Worm (Caenorhabditis elegans) whole organism, L1 larva: ENCODE data around the gene rpb-11.

Source experiments
- C04F5.9 ChIP-seq: sonication (generic microtip); optimal IDR thresholded peaks from 2 replicates; lab custom pipeline; 2016; ENCODE audit warnings: missing genetic modification characterization, missing compliant biosample characterization
- C16A3.4 ChIP-seq: fragments of 150-350 bp; optimal IDR thresholded peaks from 2 replicates; lab custom pipeline; 2014; ENCODE audit warnings: missing biosample characterization, missing genetic modification characterization
- C34B4.2 ChIP-seq: sonication (generic microtip); optimal IDR thresholded peaks from 2 replicates; lab custom pipeline; 2017; ENCODE audit warnings: mild to moderate bottlenecking, missing genetic modification characterization, missing compliant biosample characterization
- aha-1 ChIP-seq: fragments of 150-350 bp; optimal IDR thresholded peaks from 2 replicates; lab custom pipeline; 2014; ENCODE audit warnings: missing biosample characterization, missing genetic modification characterization
- alr-1 ChIP-seq: fragments of 200-800 bp; sonication (Bioruptor generic); optimal IDR thresholded peaks from 2 replicates; lab custom pipeline; 2018; ENCODE audit warnings: borderline replicate concordance, mild to moderate bottlenecking, missing genetic modification characterization, missing compliant biosample characterization
- aly-2 ChIP-seq: fragments of 150-350 bp; optimal IDR thresholded peaks from 2 replicates; lab custom pipeline; 2014; ENCODE audit warnings: missing biosample characterization, missing genetic modification characterization
- blmp-1 ChIP-seq: fragments of 150-350 bp; optimal IDR thresholded peaks from 2 replicates; lab custom pipeline; 2014; ENCODE audit warnings: missing biosample characterization, missing genetic modification characterization
- ceh-63 ChIP-seq: fragments of 200-800 bp; sonication (Bioruptor generic); optimal IDR thresholded peaks from 2 replicates; lab custom pipeline; 2018; ENCODE audit warnings: mild to moderate bottlenecking, missing genetic modification characterization, missing compliant biosample characterization
- ceh-82 ChIP-seq, 3 experiments: fragments of 150-350 bp in 1 of 3; sonication (generic microtip) in 2 of 3; optimal IDR thresholded peaks; 2 replicates each; lab custom pipeline; 2014 to 2017; ENCODE audit warnings: missing biosample characterization in 3 of 3, missing genetic modification characterization in 3 of 3
- ceh-88 ChIP-seq: fragments of 200-800 bp; sonication (Bioruptor generic); IDR thresholded peaks from 2 replicates; pipeline ENCODE4 v1.3.6; 2022; ENCODE audit warnings: missing genetic modification characterization, missing compliant biosample characterization
- ces-1 ChIP-seq: fragments of 150-350 bp; optimal IDR thresholded peaks from 2 replicates; lab custom pipeline; 2014; ENCODE audit warnings: missing biosample characterization, missing genetic modification reagents, missing genetic modification characterization
- egl-13 ChIP-seq: sonication (generic microtip); optimal IDR thresholded peaks from 2 replicates; lab custom pipeline; 2016; ENCODE audit warnings: missing genotype, missing genetic modification reagents, missing genetic modification characterization, missing compliant biosample characterization
- egl-27 ChIP-seq, 2 experiments: fragments of 150-350 bp in 1 of 2; sonication (generic microtip); optimal IDR thresholded peaks; 3 replicates each; lab custom pipeline; 2017 to 2018; ENCODE audit warnings: missing biosample characterization in 2 of 2, missing genetic modification characterization in 2 of 2, missing genetic modification reagents in 2 of 2
- ets-5 ChIP-seq: fragments of 200-800 bp; sonication (Bioruptor generic); IDR thresholded peaks from 2 replicates; pipeline ENCODE4 v1.3.6; 2022; ENCODE audit warnings: missing genetic modification characterization, missing compliant biosample characterization
- fkh-4 ChIP-seq: sonication (generic microtip); optimal IDR thresholded peaks from 2 replicates; lab custom pipeline; 2016; ENCODE audit warnings: missing compliant biosample characterization, missing genetic modification characterization, borderline replicate concordance
- fos-1 ChIP-seq: fragments of 150-350 bp; optimal IDR thresholded peaks from 2 replicates; lab custom pipeline; 2014; ENCODE audit warnings: missing biosample characterization, missing genetic modification characterization
- isw-1 ChIP-seq: fragments of 200-800 bp; sonication (Bioruptor generic); IDR thresholded peaks from 2 replicates; pipeline ENCODE4 v1.3.6; 2022; ENCODE audit warnings: missing genetic modification characterization, missing compliant biosample characterization
- lin-13 ChIP-seq: fragments of 150-350 bp; optimal IDR thresholded peaks from 2 replicates; lab custom pipeline; 2014; ENCODE audit warnings: missing biosample characterization, missing genetic modification reagents, missing genetic modification characterization
- lin-14 ChIP-seq: fragments of 200-800 bp; sonication (Bioruptor generic); optimal IDR thresholded peaks from 2 replicates; lab custom pipeline; 2018; ENCODE audit warnings: mild to moderate bottlenecking, missing genetic modification characterization, moderate library complexity, missing compliant biosample characterization
- lin-15B ChIP-seq: fragments of 150-350 bp; sonication (generic microtip); optimal IDR thresholded peaks from 3 replicates; lab custom pipeline; 2014; ENCODE audit warnings: missing biosample characterization, missing genetic modification characterization
- lin-39 ChIP-seq: fragments of 150-350 bp; optimal IDR thresholded peaks from 2 replicates; lab custom pipeline; 2014; ENCODE audit warnings: missing biosample characterization, missing genetic modification reagents, missing genetic modification characterization
- lsy-2 ChIP-seq, 2 experiments: fragments of 150-350 bp; optimal IDR thresholded peaks; 2 replicates each; lab custom pipeline; 2014; ENCODE audit warnings: missing biosample characterization in 2 of 2, missing genetic modification characterization in 2 of 2
- mdl-1 ChIP-seq, 2 experiments: fragments of 150-350 bp; optimal IDR thresholded peaks; 2 replicates each; lab custom pipeline; 2014 to 2017; ENCODE audit warnings: missing biosample characterization in 2 of 2, missing genetic modification characterization in 2 of 2, inconsistent platforms in 1 of 2
- mep-1 ChIP-seq: fragments of 150-350 bp; optimal IDR thresholded peaks from 2 replicates; lab custom pipeline; 2014; ENCODE audit warnings: missing biosample characterization, missing genetic modification characterization
- nhr-11 ChIP-seq: fragments of 150-350 bp; optimal IDR thresholded peaks from 2 replicates; lab custom pipeline; 2014; ENCODE audit warnings: missing biosample characterization, missing genetic modification characterization
- nhr-12 ChIP-seq: sonication (generic microtip); optimal IDR thresholded peaks from 2 replicates; lab custom pipeline; 2017; ENCODE audit warnings: missing biosample characterization, missing genetic modification characterization
- nhr-19 ChIP-seq: fragments of 200-800 bp; sonication (Bioruptor generic); conservative IDR thresholded peaks from 2 replicates; pipeline ENCODE4 v1.3.6; 2022; ENCODE audit warnings: missing genetic modification characterization, missing compliant biosample characterization
- nhr-20 ChIP-seq: sonication (generic microtip); optimal IDR thresholded peaks from 2 replicates; lab custom pipeline; 2016; ENCODE audit warnings: mild to moderate bottlenecking, missing genetic modification characterization, missing compliant biosample characterization
- nhr-237 ChIP-seq: fragments of 150-350 bp; optimal IDR thresholded peaks from 2 replicates; lab custom pipeline; 2014; ENCODE audit warnings: missing biosample characterization, missing genetic modification characterization
- nhr-28 ChIP-seq: fragments of 150-350 bp; optimal IDR thresholded peaks from 2 replicates; lab custom pipeline; 2014; ENCODE audit warnings: missing biosample characterization, missing genetic modification characterization
- nhr-47 ChIP-seq: sonication (generic microtip); optimal IDR thresholded peaks from 2 replicates; lab custom pipeline; 2016; ENCODE audit warnings: mild to moderate bottlenecking, missing genetic modification characterization, moderate library complexity, missing compliant biosample characterization
- nhr-71 ChIP-seq: sonication (generic microtip); optimal IDR thresholded peaks from 2 replicates; lab custom pipeline; 2016; ENCODE audit warnings: mild to moderate bottlenecking, missing genetic modification characterization, moderate library complexity, missing compliant biosample characterization
- nhr-77 ChIP-seq: fragments of 150-350 bp; optimal IDR thresholded peaks from 2 replicates; lab custom pipeline; 2014; ENCODE audit warnings: missing biosample characterization, missing genetic modification characterization
- nhr-84 ChIP-seq: sonication (generic microtip); optimal IDR thresholded peaks from 2 replicates; lab custom pipeline; 2017; ENCODE audit warnings: missing biosample characterization, missing genetic modification characterization
- nhr-90 ChIP-seq: sonication (generic microtip); optimal IDR thresholded peaks from 2 replicates; lab custom pipeline; 2016; ENCODE audit warnings: mild to moderate bottlenecking, missing genetic modification characterization, missing compliant biosample characterization; ENCODE audit not compliant: poor library complexity
- pag-3 ChIP-seq: sonication (generic microtip); optimal IDR thresholded peaks from 2 replicates; lab custom pipeline; 2017; ENCODE audit warnings: missing genetic modification characterization, mild to moderate bottlenecking, missing compliant biosample characterization, antibody characterized with exemption, borderline replicate concordance; ENCODE audit not compliant: insufficient read depth
- pax-3 ChIP-seq: fragments of 200-800 bp; sonication (Bioruptor generic); optimal IDR thresholded peaks from 2 replicates; lab custom pipeline; 2018; ENCODE audit warnings: mild to moderate bottlenecking, missing genetic modification characterization, moderate library complexity, missing compliant biosample characterization
- rnt-1 ChIP-seq: sonication (generic microtip); optimal IDR thresholded peaks from 2 replicates; lab custom pipeline; 2016; ENCODE audit warnings: mild to moderate bottlenecking, missing genetic modification characterization, moderate library complexity, missing compliant biosample characterization
- snpc-4 ChIP-seq: fragments of 150-350 bp; optimal IDR thresholded peaks from 2 replicates; lab custom pipeline; 2014; ENCODE audit warnings: missing biosample characterization, missing genetic modification characterization
- snu-23 ChIP-seq: sonication (generic microtip); optimal IDR thresholded peaks from 2 replicates; lab custom pipeline; 2016; ENCODE audit warnings: missing genetic modification characterization, missing compliant biosample characterization
- sox-4 ChIP-seq: sonication (generic microtip); optimal IDR thresholded peaks from 2 replicates; lab custom pipeline; 2016; ENCODE audit warnings: missing genetic modification characterization, missing compliant biosample characterization
- sup-37 ChIP-seq: fragments of 200-800 bp; sonication (Bioruptor generic); optimal IDR thresholded peaks from 2 replicates; lab custom pipeline; 2018; ENCODE audit warnings: mild to moderate bottlenecking, missing genetic modification characterization, missing compliant biosample characterization
- swsn-7 ChIP-seq: sonication (generic microtip); optimal IDR thresholded peaks from 2 replicates; lab custom pipeline; 2016; ENCODE audit warnings: missing genetic modification characterization, missing compliant biosample characterization
- tbx-2 ChIP-seq: sonication (generic microtip); optimal IDR thresholded peaks from 2 replicates; lab custom pipeline; 2016; ENCODE audit warnings: missing genetic modification characterization, missing compliant biosample characterization
- tlp-1 ChIP-seq: fragments of 150-350 bp; optimal IDR thresholded peaks from 2 replicates; lab custom pipeline; 2014; ENCODE audit warnings: missing biosample characterization, missing genetic modification characterization
- unc-130 ChIP-seq: fragments of 150-350 bp; optimal IDR thresholded peaks from 2 replicates; lab custom pipeline; 2017; ENCODE audit warnings: missing biosample characterization, missing genetic modification characterization, inconsistent platforms
- unc-30 ChIP-seq: sonication (generic microtip); optimal IDR thresholded peaks from 2 replicates; lab custom pipeline; 2017; ENCODE audit warnings: missing biosample characterization, missing genetic modification characterization
- unc-62 ChIP-seq: fragments of 150-350 bp; optimal IDR thresholded peaks from 2 replicates; lab custom pipeline; 2014; ENCODE audit warnings: missing biosample characterization, missing genetic modification reagents, missing genetic modification characterization
- unc-86 ChIP-seq: sonication (generic microtip); optimal IDR thresholded peaks from 2 replicates; lab custom pipeline; 2016; ENCODE audit warnings: missing genetic modification characterization, missing compliant biosample characterization
- unc-98 ChIP-seq: fragments of 200-800 bp; sonication (Bioruptor generic); IDR thresholded peaks from 2 replicates; pipeline ENCODE4 v1.3.6; 2022; ENCODE audit warnings: missing genetic modification characterization, missing compliant biosample characterization
- zag-1 ChIP-seq: fragments of 150-350 bp; optimal IDR thresholded peaks from 2 replicates; lab custom pipeline; 2014; ENCODE audit warnings: missing biosample characterization, missing genetic modification characterization
- zip-4 ChIP-seq: fragments of 200-800 bp; sonication (Bioruptor generic); optimal IDR thresholded peaks from 2 replicates; lab custom pipeline; 2018; ENCODE audit warnings: mild to moderate bottlenecking, missing genetic modification characterization, moderate library complexity, missing compliant biosample characterization
- ztf-11 ChIP-seq, 2 experiments: sonication (generic microtip); optimal IDR thresholded peaks; 2 replicates each; lab custom pipeline; 2016 to 2017; ENCODE audit warnings: missing genetic modification characterization in 2 of 2, missing biosample characterization in 1 of 2, missing compliant biosample characterization in 1 of 2

rpb-11 gene

DNA sequence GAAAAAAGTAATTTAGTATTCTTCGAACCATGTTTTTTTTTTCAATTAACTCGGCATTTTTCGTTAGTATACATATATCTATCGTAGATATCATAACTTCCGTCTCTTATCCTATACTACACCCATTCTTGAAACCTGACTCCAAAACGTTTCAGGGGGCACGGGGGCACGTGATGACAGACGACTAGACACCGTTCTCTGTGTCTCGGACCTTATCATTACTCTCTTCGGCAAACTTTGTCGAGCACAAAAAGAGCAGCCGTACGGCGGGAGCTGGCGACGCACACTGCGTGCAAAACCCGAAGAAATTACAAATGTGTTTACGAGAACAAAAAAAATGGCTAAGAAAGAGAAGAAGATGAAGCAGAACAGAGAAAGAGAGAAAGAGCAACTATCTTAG is 15.7 kb upstream of the rpb-11 start:
- TF ChIP-seq ztf-11 (tag; optimal IDR thresholded peaks at IDR 0.05; lab: Kevin White, UChicago) (no peak), C34B4.2 (no peak), nhr-77 (tag; lab: Kevin White, UChicago) (peak; percentile 92), ces-1 (GFP tag; lab: Kevin White, UChicago) (peak; percentile 75), mdl-1 (tag; optimal IDR thresholded peaks at IDR 0.05; lab: Kevin White, UChicago) (peak; percentile 58 to 83), nhr-71 (tag; lab: Kevin White, UChicago) (peak; percentile 96), pag-3 (tag; lab: Kevin White, UChicago) (peak; percentile 2), aly-2 (tag; lab: Kevin White, UChicago) (no peak), nhr-28 (tag; lab: Kevin White, UChicago) (no peak), lin-13 (GFP tag; lab: Kevin White, UChicago) (peak; percentile 12), zip-4 (GFP tag; lab: Kevin White, UChicago) (no peak), fkh-4 (tag; lab: Kevin White, UChicago) (no peak), nhr-11 (tag; lab: Kevin White, UChicago) (peak; percentile 79), snu-23 (GFP tag; lab: Kevin White, UChicago) (peak; percentile 70), C04F5.9 (tag; lab: Kevin White, UChicago) (no peak), nhr-237 (tag; lab: Kevin White, UChicago) (no peak), egl-13 (tag; lab: Kevin White, UChicago) (peak; percentile 60), nhr-12 (tag; lab: Kevin White, UChicago) (no peak), nhr-20 (tag; lab: Kevin White, UChicago) (peak; percentile 89), lsy-2 (tag; optimal IDR thresholded peaks at IDR 0.05; lab: Kevin White, UChicago) (peak; percentile 47 to 82), swsn-7 (tag; lab: Kevin White, UChicago) (peak; percentile 78), lin-14 (GFP tag; lab: Kevin White, UChicago) (peak; percentile 95), blmp-1 (tag; lab: Kevin White, UChicago) (no peak), unc-98 (GFP tag; lab: Robert Waterston, UW) (no peak), ceh-63 (GFP tag; lab: Kevin White, UChicago) (no peak), ceh-88 (peak; percentile 34; the same call in 1 of the 2 replicates), sox-4 (tag; lab: Kevin White, UChicago) (peak; percentile 62), lin-15B (tag; lab: Kevin White, UChicago) (peak; percentile 26), lin-39 (no peak), ets-5 (no peak), rnt-1 (tag; lab: Kevin White, UChicago) (peak; percentile 69), nhr-90 (tag; lab: Kevin White, UChicago) (peak; percentile 52), fos-1 (tag; lab: Kevin White, UChicago) (peak; percentile 54), pax-3 (tag; lab: Kevin White, UChicago) (peak; percentile 75), nhr-84 (tag; lab: Kevin White, UChicago) (no peak), isw-1 (0 out of 2 replicates have a peak, but pooled peaks have one; percentile 18), unc-62 (no peak), snpc-4 (tag; lab: Kevin White, UChicago) (peak; percentile 36), unc-30 (no peak), tlp-1 (tag; lab: Kevin White, UChicago) (no peak), aha-1 (tag; lab: Kevin White, UChicago) (no peak), nhr-19 (GFP tag; lab: Robert Waterston, UW) (peak; percentile 76), C16A3.4 (tag; lab: Kevin White, UChicago) (peak; percentile 29), alr-1 (tag; lab: Kevin White, UChicago) (no peak), mep-1 (tag; lab: Kevin White, UChicago) (peak; percentile 68), unc-130 (tag; lab: Kevin White, UChicago) (peak; percentile 68), sup-37 (GFP tag; lab: Kevin White, UChicago) (no peak), nhr-47 (tag; lab: Kevin White, UChicago) (peak; percentile 85), ceh-82 (tag; optimal IDR thresholded peaks at IDR 0.05; lab: Kevin White, UChicago) (peak in 2 of 3 experiments; percentile 41 to 57), tbx-2 (tag; lab: Kevin White, UChicago) (peak; percentile 80), egl-27 (tag; optimal IDR thresholded peaks at IDR 0.05; lab: Kevin White, UChicago) (peak; percentile 37 to 61), unc-86 (tag; lab: Kevin White, UChicago) (peak; percentile 85), zag-1 (tag; lab: Kevin White, UChicago) (no peak)
